Fruit fly (Drosophila melanogaster) whole organism: ENCODE measurements around the gene CG6738.

Source experiments
- EcR ChIP-seq, 2 experiments: fragments of >200 bp; optimal IDR thresholded peaks; 2 replicates each; lab custom pipeline; 2017; ENCODE audit warnings: missing biosample characterization in 2 of 2, missing genetic modification characterization in 2 of 2, missing genetic modification reagents in 2 of 2
- pan ChIP-seq: fragments of >200 bp; optimal IDR thresholded peaks from 2 replicates; lab custom pipeline; 2017
- psq ChIP-seq: fragments of >200 bp; optimal IDR thresholded peaks from 2 replicates; lab custom pipeline; 2017
- usp ChIP-seq: fragments of >200 bp; optimal IDR thresholded peaks from 2 replicates; lab custom pipeline; 2017; ENCODE audit warnings: missing biosample characterization, missing genetic modification characterization, mixed read lengths

dm6 chr3R:23134690-23135089 is 35.4 kb downstream of the CG6738 start:
- no peak for TF ChIP-seq usp (GFP tag; lab: Kevin White, UChicago)
- TF ChIP-seq psq (lab: Kevin White, UChicago): no peak
- TF ChIP-seq EcR (GFP tag; optimal IDR thresholded peaks at IDR 0.05; lab: Kevin White, UChicago): no peak
- TF ChIP-seq pan: no peak
